Worm (Caenorhabditis elegans) whole organism, L2 larva: ENCODE data around the gene rps-14.

Experiments
- C34F6.9 ChIP-seq: fragments of 150-350 bp; optimal IDR thresholded peaks from 2 replicates; lab custom pipeline; 2014; ENCODE audit warnings: missing biosample characterization, missing genetic modification characterization
- F13H6.1 ChIP-seq: sonication (generic microtip); optimal IDR thresholded peaks from 2 replicates; lab custom pipeline; 2016; ENCODE audit warnings: missing genetic modification characterization, missing compliant biosample characterization
- R02D3.7 ChIP-seq: fragments of 150-350 bp; optimal IDR thresholded peaks from 2 replicates; lab custom pipeline; 2014; ENCODE audit warnings: missing biosample characterization, missing genetic modification characterization
- Y55F3AM.14 ChIP-seq: fragments of 200-800 bp; sonication (Bioruptor generic); optimal IDR thresholded peaks from 2 replicates; lab custom pipeline; 2018; ENCODE audit warnings: mild to moderate bottlenecking, missing genetic modification characterization, missing compliant biosample characterization
- ZK546.5 ChIP-seq: sonication (generic microtip); optimal IDR thresholded peaks from 2 replicates; lab custom pipeline; 2017; ENCODE audit warnings: missing biosample characterization, missing genetic modification characterization
- alr-1 ChIP-seq: fragments of 150-350 bp; optimal IDR thresholded peaks from 2 replicates; lab custom pipeline; 2014; ENCODE audit warnings: missing biosample characterization, missing genetic modification characterization
- aly-2 ChIP-seq: fragments of 150-350 bp; optimal IDR thresholded peaks from 2 replicates; lab custom pipeline; 2014; ENCODE audit warnings: missing biosample characterization, missing genetic modification characterization
- ama-1 ChIP-seq: fragments of 150-350 bp; optimal IDR thresholded peaks from 2 replicates; lab custom pipeline; 2018; ENCODE audit warnings: inconsistent platforms
- blmp-1 ChIP-seq: sonication (generic microtip); optimal IDR thresholded peaks from 2 replicates; lab custom pipeline; 2017; ENCODE audit warnings: missing genetic modification characterization, mild to moderate bottlenecking, missing compliant biosample characterization, antibody characterized with exemption, moderate library complexity; ENCODE audit not compliant: insufficient read depth
- ceh-16 ChIP-seq: fragments of 150-350 bp; optimal IDR thresholded peaks from 2 replicates; lab custom pipeline; 2014; ENCODE audit warnings: missing biosample characterization, missing genetic modification characterization
- ceh-82 ChIP-seq: fragments of 150-350 bp; optimal IDR thresholded peaks from 2 replicates; lab custom pipeline; 2014; ENCODE audit warnings: missing biosample characterization, missing genetic modification characterization
- crh-2 ChIP-seq: sonication (generic microtip); optimal IDR thresholded peaks from 2 replicates; lab custom pipeline; 2017; ENCODE audit warnings: missing biosample characterization, missing genetic modification characterization
- dmd-4 ChIP-seq: sonication (generic microtip); optimal IDR thresholded peaks from 2 replicates; lab custom pipeline; 2017; ENCODE audit warnings: missing biosample characterization, missing genetic modification characterization
- egl-27 ChIP-seq: sonication (generic microtip); optimal IDR thresholded peaks from 3 replicates; lab custom pipeline; 2017; ENCODE audit warnings: missing biosample characterization, missing genetic modification reagents, missing genetic modification characterization
- elt-1 ChIP-seq: fragments of 150-350 bp; optimal IDR thresholded peaks from 2 replicates; lab custom pipeline; 2014; ENCODE audit warnings: missing biosample characterization, missing genetic modification characterization
- elt-3 ChIP-seq: sonication (generic microtip); optimal IDR thresholded peaks from 2 replicates; lab custom pipeline; 2017; ENCODE audit warnings: missing biosample characterization, missing genetic modification characterization
- fos-1 ChIP-seq: fragments of 150-350 bp; optimal IDR thresholded peaks from 2 replicates; lab custom pipeline; 2014; ENCODE audit warnings: missing biosample characterization, missing genetic modification characterization
- gmeb-1 ChIP-seq: fragments of 150-350 bp; optimal IDR thresholded peaks from 2 replicates; lab custom pipeline; 2014; ENCODE audit warnings: missing biosample characterization, missing genetic modification characterization
- lin-11 ChIP-seq: fragments of 150-350 bp; sonication (generic microtip); optimal IDR thresholded peaks from 2 replicates; lab custom pipeline; 2014; ENCODE audit warnings: missing biosample characterization, missing genetic modification characterization, inconsistent platforms, mixed read lengths
- lin-13 ChIP-seq: fragments of 150-350 bp; optimal IDR thresholded peaks from 2 replicates; lab custom pipeline; 2014; ENCODE audit warnings: missing biosample characterization, missing genetic modification reagents, missing genetic modification characterization
- lin-39 ChIP-seq: fragments of 150-350 bp; optimal IDR thresholded peaks from 2 replicates; lab custom pipeline; 2014; ENCODE audit warnings: missing biosample characterization, missing genetic modification reagents, missing genetic modification characterization
- lsy-2 ChIP-seq, 2 experiments: fragments of 150-350 bp in 1 of 2; sonication (generic microtip) in 1 of 2; optimal IDR thresholded peaks; 2 replicates each; lab custom pipeline; 2014 to 2017; ENCODE audit warnings: missing biosample characterization in 2 of 2, missing genetic modification characterization in 2 of 2
- mab-5 ChIP-seq: fragments of 150-350 bp; optimal IDR thresholded peaks from 2 replicates; lab custom pipeline; 2014; ENCODE audit warnings: missing biosample characterization, missing genetic modification characterization
- mbf-1 ChIP-seq: sonication (generic microtip); optimal IDR thresholded peaks from 2 replicates; lab custom pipeline; 2017; ENCODE audit warnings: missing biosample characterization, missing genetic modification characterization
- mdl-1 ChIP-seq, 2 experiments: fragments of 150-350 bp in 1 of 2; sonication (generic microtip) in 1 of 2; optimal IDR thresholded peaks; 2 replicates each; lab custom pipeline; 2017; ENCODE audit warnings: missing biosample characterization in 2 of 2, missing genetic modification characterization in 2 of 2
- nhr-10 ChIP-seq: sonication (generic microtip); optimal IDR thresholded peaks from 2 replicates; lab custom pipeline; 2017; ENCODE audit warnings: missing biosample characterization, missing genetic modification characterization
- nhr-11 ChIP-seq: fragments of 150-350 bp; optimal IDR thresholded peaks from 2 replicates; lab custom pipeline; 2014; ENCODE audit warnings: missing biosample characterization, missing genetic modification characterization
- nhr-12 ChIP-seq: fragments of 150-350 bp; optimal IDR thresholded peaks from 2 replicates; lab custom pipeline; 2014; ENCODE audit warnings: missing biosample characterization, missing genetic modification characterization
- nhr-129 ChIP-seq: fragments of 150-350 bp; optimal IDR thresholded peaks from 2 replicates; lab custom pipeline; 2014; ENCODE audit warnings: missing biosample characterization, missing genetic modification characterization
- nhr-21 ChIP-seq: fragments of 150-350 bp; optimal IDR thresholded peaks from 2 replicates; lab custom pipeline; 2014; ENCODE audit warnings: missing biosample characterization, missing genetic modification characterization
- nhr-23 ChIP-seq: fragments of 150-350 bp; optimal IDR thresholded peaks from 2 replicates; lab custom pipeline; 2014; ENCODE audit warnings: missing biosample characterization, missing genetic modification reagents, missing genetic modification characterization
- nhr-237 ChIP-seq: fragments of 150-350 bp; optimal IDR thresholded peaks from 2 replicates; lab custom pipeline; 2014; ENCODE audit warnings: missing biosample characterization, missing genetic modification characterization
- nhr-25 ChIP-seq: fragments of 150-350 bp; sonication (generic microtip); optimal IDR thresholded peaks from 3 replicates; lab custom pipeline; 2014; ENCODE audit warnings: missing biosample characterization, missing genetic modification characterization
- nhr-6 ChIP-seq: fragments of 150-350 bp; optimal IDR thresholded peaks from 2 replicates; lab custom pipeline; 2014; ENCODE audit warnings: missing biosample characterization, missing genetic modification characterization
- nhr-77 ChIP-seq: fragments of 150-350 bp; optimal IDR thresholded peaks from 2 replicates; lab custom pipeline; 2014; ENCODE audit warnings: missing biosample characterization, missing genetic modification characterization
- peb-1 ChIP-seq: fragments of 150-350 bp; optimal IDR thresholded peaks from 2 replicates; lab custom pipeline; 2014; ENCODE audit warnings: missing biosample characterization, missing genetic modification characterization
- sem-4 ChIP-seq: fragments of 150-350 bp; optimal IDR thresholded peaks from 2 replicates; lab custom pipeline; 2014; ENCODE audit warnings: missing biosample characterization, missing genetic modification reagents, missing genetic modification characterization
- skn-1 ChIP-seq: sonication (generic microtip); optimal IDR thresholded peaks from 2 replicates; lab custom pipeline; 2017; ENCODE audit warnings: missing biosample characterization, missing genetic modification characterization
- sma-3 ChIP-seq: sonication (generic microtip); optimal IDR thresholded peaks from 2 replicates; lab custom pipeline; 2016; ENCODE audit warnings: missing genetic modification reagents, missing genetic modification characterization, missing compliant biosample characterization
- sma-9 ChIP-seq, 2 experiments: fragments of 150-350 bp in 1 of 2; sonication (generic microtip) in 1 of 2; optimal IDR thresholded peaks; 2 replicates each; lab custom pipeline; 2014 to 2016; ENCODE audit warnings: missing genetic modification characterization in 2 of 2, mild to moderate bottlenecking in 1 of 2, missing biosample characterization in 1 of 2, missing compliant biosample characterization in 1 of 2, missing genetic modification reagents in 1 of 2, moderate library complexity in 1 of 2
- snpc-4 ChIP-seq: fragments of 150-350 bp; optimal IDR thresholded peaks from 2 replicates; lab custom pipeline; 2014; ENCODE audit warnings: missing biosample characterization, missing genetic modification characterization
- unc-39 ChIP-seq: fragments of 150-350 bp; optimal IDR thresholded peaks from 2 replicates; lab custom pipeline; 2014; ENCODE audit warnings: missing biosample characterization, missing genetic modification characterization
- unc-55 ChIP-seq: fragments of 150-350 bp; sonication (generic microtip); optimal IDR thresholded peaks from 3 replicates; lab custom pipeline; 2014; ENCODE audit warnings: missing biosample characterization, missing genetic modification reagents, missing genetic modification characterization
- unc-62 ChIP-seq: fragments of 150-350 bp; optimal IDR thresholded peaks from 2 replicates; lab custom pipeline; 2014; ENCODE audit warnings: missing biosample characterization, missing genetic modification reagents, missing genetic modification characterization
- zag-1 ChIP-seq: fragments of 150-350 bp; optimal IDR thresholded peaks from 2 replicates; lab custom pipeline; 2014; ENCODE audit warnings: missing biosample characterization, missing genetic modification characterization
- ztf-1 ChIP-seq: fragments of 200-800 bp; sonication (Bioruptor generic); conservative IDR thresholded peaks from 2 replicates; pipeline ENCODE4 v1.3.6; 2022; ENCODE audit warnings: missing genetic modification characterization, missing compliant biosample characterization
- ztf-11 ChIP-seq: sonication (generic microtip); optimal IDR thresholded peaks from 2 replicates; lab custom pipeline; 2017; ENCODE audit warnings: missing biosample characterization, missing genetic modification characterization
- ztf-4 ChIP-seq: fragments of 150-350 bp; optimal IDR thresholded peaks from 2 replicates; lab custom pipeline; 2014; ENCODE audit warnings: missing biosample characterization, missing genetic modification characterization

rps-14 gene

ce11 chrIII:7141285-7141715 is 38.1 kb downstream of the rps-14 start (continued):
- TF ChIP-seq Y55F3AM.14 (no peak), nhr-21 (tag; lab: Kevin White, UChicago) (peak; percentile 25), mdl-1 (tag; optimal IDR thresholded peaks at IDR 0.05; lab: Kevin White, UChicago) (peak in 1 of 2 experiments; percentile 47), ama-1 (lab: Kevin White, UChicago) (peak; percentile 91)

DNA sequence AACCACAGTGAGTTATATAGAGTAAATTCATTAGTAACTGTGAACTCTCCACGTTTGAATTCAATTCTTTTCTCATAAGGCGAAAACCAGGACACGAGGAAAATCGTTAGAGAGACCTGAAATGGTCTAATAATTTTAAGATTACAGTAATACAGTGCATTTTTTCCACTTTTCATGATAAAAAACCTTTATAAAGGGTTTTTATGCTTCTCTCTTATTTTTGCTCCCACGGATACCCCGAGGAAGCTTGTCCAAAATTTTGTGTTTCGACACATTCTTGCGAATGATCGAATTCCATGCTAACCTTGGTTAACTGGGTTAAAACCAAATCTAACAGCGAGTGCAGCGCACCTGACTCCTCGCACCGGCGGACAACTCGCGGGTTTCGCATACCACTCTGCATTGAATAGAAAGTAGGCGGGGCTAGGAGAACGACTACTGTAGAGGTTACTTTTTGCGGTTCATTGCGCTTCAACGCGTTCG is 39.1 kb downstream of the rps-14 start:
- TF ChIP-seq fos-1 (peak; percentile 2), nhr-6 (no peak), elt-1 (no peak), lin-13 (GFP tag; lab: Kevin White, UChicago) (peak; percentile 17), nhr-11 (tag; lab: Kevin White, UChicago) (no peak), sma-9 (GFP tag; optimal IDR thresholded peaks at IDR 0.05; lab: Kevin White, UChicago) (peak; percentile 35), sma-9 (tag; optimal IDR thresholded peaks at IDR 0.05; lab: Kevin White, UChicago) (no peak), sem-4 (tag; lab: Kevin White, UChicago) (no peak), ama-1 (lab: Kevin White, UChicago) (peak; percentile 78), nhr-10 (tag; lab: Kevin White, UChicago) (no peak), sma-3 (GFP tag; lab: Kevin White, UChicago) (peak; percentile 73), lin-39 (tag; lab: Kevin White, UChicago) (no peak), ceh-16 (tag; lab: Kevin White, UChicago) (peak; percentile 17), zag-1 (tag; lab: Kevin White, UChicago) (no peak), elt-3 (tag; lab: Kevin White, UChicago) (no peak), nhr-12 (tag; lab: Kevin White, UChicago) (no peak), snpc-4 (tag; lab: Kevin White, UChicago) (peak; percentile 96), ztf-1 (GFP tag; lab: Robert Waterston, UW) (no peak), mab-5 (tag; lab: Kevin White, UChicago) (no peak), nhr-77 (tag; lab: Kevin White, UChicago) (no peak), egl-27 (tag; lab: Kevin White, UChicago) (no peak), nhr-237 (tag; lab: Kevin White, UChicago) (no peak), unc-55 (GFP tag; lab: Kevin White, UChicago) (no peak), unc-62 (GFP tag; lab: Kevin White, UChicago) (no peak), nhr-21 (tag; lab: Kevin White, UChicago) (peak; percentile 29), ztf-11 (tag; lab: Kevin White, UChicago) (no peak), dmd-4 (no peak), unc-39 (tag; lab: Kevin White, UChicago) (no peak), mbf-1 (tag; lab: Kevin White, UChicago) (no peak), blmp-1 (no peak), ceh-82 (tag; lab: Kevin White, UChicago) (no peak), nhr-23 (no peak), ZK546.5 (tag; lab: Kevin White, UChicago) (no peak), alr-1 (tag; lab: Kevin White, UChicago) (no peak), C34F6.9 (no peak), aly-2 (no peak), lsy-2 (tag; optimal IDR thresholded peaks at IDR 0.05; lab: Kevin White, UChicago) (peak in 1 of 2 experiments; percentile 53), nhr-25 (tag; lab: Kevin White, UChicago) (no peak), gmeb-1 (tag; lab: Kevin White, UChicago) (peak; percentile 21), F13H6.1 (tag; lab: Kevin White, UChicago) (peak; percentile 12), skn-1 (no peak), crh-2 (tag; lab: Kevin White, UChicago) (peak; percentile 30), R02D3.7 (tag; lab: Kevin White, UChicago) (no peak), lin-11 (tag; lab: Kevin White, UChicago) (no peak), nhr-129 (tag; lab: Kevin White, UChicago) (no peak), peb-1 (tag; lab: Kevin White, UChicago) (no peak), mdl-1 (tag; optimal IDR thresholded peaks at IDR 0.05; lab: Kevin White, UChicago) (no peak), ztf-4 (tag; lab: Kevin White, UChicago) (no peak), Y55F3AM.14 (no peak)
